Worm (Caenorhabditis elegans): ENCODE results near the gene pgm-3.

Gene pgm-3

ce11 chrIV:8762471-8762870, 36.9 kb downstream of the pgm-3 start:
- TF ChIP-seq F13C5.2 (tag; optimal IDR thresholded peaks at IDR 0.05) (peak; percentile 9), scrt-1 (GFP tag; IDR thresholded peaks at IDR 0.05) (no peak)

ce11 chrIV:8764567-8764966, 39.0 kb downstream of the pgm-3 start, which contains the start of gene cdc-50.B:
cdc-50.B (plus strand) TSS chrIV:8764867.
- TF ChIP-seq hnd-1 (tag; optimal IDR thresholded peaks at IDR 0.05) (no peak), tra-4 (tag; optimal IDR thresholded peaks at IDR 0.05) (no peak), B0310.2 (tag; optimal IDR thresholded peaks at IDR 0.05) (no peak), aly-1 (tag; optimal IDR thresholded peaks at IDR 0.05) (no peak), hmbx-1 (tag; optimal IDR thresholded peaks at IDR 0.05) (no peak), pes-1 (GFP tag; IDR thresholded peaks at IDR 0.05) (no peak), sea-1 (GFP tag; conservative IDR thresholded peaks at IDR 0.05) (no peak), scrt-1 (GFP tag; IDR thresholded peaks at IDR 0.05) (no peak), hmg-4 (GFP tag; optimal IDR thresholded peaks at IDR 0.05) (no peak)

- TF ChIP-seq B0310.2 (tag; optimal IDR thresholded peaks at IDR 0.05) (no peak), ceh-13 (GFP tag; optimal IDR thresholded peaks at IDR 0.05) (no peak), aly-1 (tag; optimal IDR thresholded peaks at IDR 0.05) (no peak), tbx-37 (GFP tag; conservative IDR thresholded peaks at IDR 0.05) (no peak), scrt-1 (GFP tag; IDR thresholded peaks at IDR 0.05) (no peak), ama-1 (optimal IDR thresholded peaks at IDR 0.05) (no peak)
Measured at ce11 chrIV:8769539-8769938, 44.0 kb downstream of the pgm-3 start, which contains the start of gene F20C5.5. F20C5.5 (minus strand) TSS chrIV:8769639.

ce11 chrIV:8772800-8773256, 47.3 kb downstream of the pgm-3 start, which contains the start of gene F20C5.6:
F20C5.6 (minus strand) TSS chrIV:8773206.
- no peak for TF ChIP-seq ceh-13 (GFP tag; optimal IDR thresholded peaks at IDR 0.05)
- TF ChIP-seq ama-1 (optimal IDR thresholded peaks at IDR 0.05): peak; percentile 93

Measured in whole organism, early embryonic.